Worm (Caenorhabditis elegans): Measurements from ENCODE around the gene hum-8.

The hum-8 gene

DNA sequence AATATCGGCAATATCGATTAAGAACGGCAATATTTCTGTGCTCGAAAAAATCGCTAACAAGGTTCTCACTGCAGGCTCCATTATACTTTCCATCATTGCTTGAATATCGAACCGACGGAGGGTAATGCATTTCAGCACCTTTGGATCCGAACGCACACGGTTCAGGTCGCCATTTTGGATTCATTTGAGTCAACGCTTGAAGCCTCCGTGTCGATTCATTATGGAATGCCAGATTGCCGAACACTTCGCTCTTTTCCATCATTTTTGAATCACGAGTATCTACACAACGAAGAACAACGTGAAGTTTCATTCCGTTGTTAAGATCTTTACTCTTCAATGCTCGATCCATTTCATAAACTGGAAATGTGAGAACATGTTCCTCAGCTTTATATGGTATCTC is 18.2 kb downstream of the hum-8 start:
- TF ChIP-seq nfya-1 (tag; optimal IDR thresholded peaks at IDR 0.05; ENCODE audit: insufficient read depth) (no peak), aly-2 (tag; optimal IDR thresholded peaks at IDR 0.05) (no peak), ceh-16 (tag; optimal IDR thresholded peaks at IDR 0.05) (no peak)

ce11 chrIV:420686-421085 is 19.7 kb downstream of the hum-8 start:
- no peak for TF ChIP-seq zag-1 (tag; optimal IDR thresholded peaks at IDR 0.05)

DNA sequence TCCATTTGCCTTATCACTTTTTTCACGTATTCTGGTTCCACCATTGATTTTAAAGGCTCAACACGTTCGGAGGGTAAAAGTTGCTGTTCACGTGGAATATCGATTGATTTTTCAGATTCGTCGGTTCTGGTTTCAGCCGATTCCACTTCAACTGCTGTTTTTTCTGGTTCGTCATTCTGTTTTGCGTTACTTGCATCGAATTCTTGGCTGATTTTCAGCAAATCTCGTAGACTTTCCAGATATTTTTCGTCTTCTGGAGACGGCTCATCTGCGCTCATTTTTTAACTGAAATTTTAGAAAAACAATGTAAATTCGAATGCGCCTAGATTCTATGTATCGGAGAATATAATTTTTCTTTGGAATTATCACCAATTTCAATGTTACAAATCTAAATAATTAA is 20.7 kb downstream of the hum-8 start, which contains the start of gene eri-1:
Gene eri-1, minus strand, starts transcription at position 285 of the 400 bp plus-strand sequence.
- TF ChIP-seq ceh-16 (tag; optimal IDR thresholded peaks at IDR 0.05) (no peak), ceh-28 (tag; optimal IDR thresholded peaks at IDR 0.05) (peak; percentile 21)

DNA sequence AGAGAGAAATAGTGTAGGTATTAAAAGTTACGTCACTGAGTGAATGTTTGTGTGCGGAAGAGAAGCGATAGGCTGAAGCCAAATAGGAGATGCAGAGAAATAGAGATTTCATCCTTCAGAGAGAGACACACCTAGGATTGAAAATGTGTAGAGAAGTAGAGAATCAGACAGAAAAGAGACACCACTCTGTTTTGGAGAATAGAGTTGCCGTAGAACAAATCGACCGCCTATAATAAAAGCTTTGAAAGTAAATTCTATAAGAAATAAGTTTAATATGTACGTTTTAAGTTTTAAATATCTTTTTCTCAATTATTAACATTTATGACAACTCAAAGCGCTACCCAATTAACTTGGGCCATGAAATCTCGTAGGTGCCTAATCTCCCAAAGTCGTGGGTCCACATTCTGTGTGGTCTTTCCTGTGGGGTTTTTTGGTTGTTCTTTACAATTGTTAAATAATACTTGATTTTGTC is 29.9 kb downstream of the hum-8 start, which contains the start of gene T07A9.12:
Gene T07A9.12, plus strand, starts transcription at position 448 of the 472 bp plus-strand sequence.
- TF ChIP-seq fkh-10 (GFP tag; optimal IDR thresholded peaks at IDR 0.05) (no peak), ceh-82 (tag; optimal IDR thresholded peaks at IDR 0.05) (no peak), mdl-1 (tag; optimal IDR thresholded peaks at IDR 0.05) (no peak), pha-4 (tag; optimal IDR thresholded peaks at IDR 0.05) (peak; percentile 93), lin-39 (tag; optimal IDR thresholded peaks at IDR 0.05) (no peak), nfya-1 (tag; optimal IDR thresholded peaks at IDR 0.05; ENCODE audit: insufficient read depth) (peak; percentile 76), lin-15B (tag; optimal IDR thresholded peaks at IDR 0.05) (peak; percentile 56), zag-1 (tag; optimal IDR thresholded peaks at IDR 0.05) (no peak), nhr-11 (tag; optimal IDR thresholded peaks at IDR 0.05) (no peak), elt-2 (tag; optimal IDR thresholded peaks at IDR 0.05) (peak; percentile 73), nhr-237 (tag; optimal IDR thresholded peaks at IDR 0.05) (no peak), mml-1 (tag; optimal IDR thresholded peaks at IDR 0.05) (no peak), sea-2 (GFP tag; optimal IDR thresholded peaks at IDR 0.05) (no peak), hmg-11 (tag; optimal IDR thresholded peaks at IDR 0.05) (peak; percentile 59), snpc-4 (tag; optimal IDR thresholded peaks at IDR 0.05) (peak; percentile 11), pqm-1 (tag; optimal IDR thresholded peaks at IDR 0.05) (peak; percentile 58), fos-1 (tag; optimal IDR thresholded peaks at IDR 0.05) (no peak), elt-3 (tag; optimal IDR thresholded peaks at IDR 0.05) (no peak), nhr-76 (tag; optimal IDR thresholded peaks at IDR 0.05) (no peak), daf-12 (tag; optimal IDR thresholded peaks at IDR 0.05) (no peak), nhr-12 (tag; optimal IDR thresholded peaks at IDR 0.05) (no peak), unc-62 (GFP tag; optimal IDR thresholded peaks at IDR 0.05) (no peak), skn-1 (tag; optimal IDR thresholded peaks at IDR 0.05) (peak; percentile 79), jun-1 (tag; optimal IDR thresholded peaks at IDR 0.05) (peak; percentile 65), eor-1 (tag; optimal IDR thresholded peaks at IDR 0.05) (no peak), elt-1 (tag; optimal IDR thresholded peaks at IDR 0.05) (no peak), lsy-12 (tag; optimal IDR thresholded peaks at IDR 0.05) (peak; percentile 43), nhr-43 (tag; optimal IDR thresholded peaks at IDR 0.05; ENCODE audit: poor library complexity, severe bottlenecking) (peak; percentile 68), R02D3.7 (tag; optimal IDR thresholded peaks at IDR 0.05) (peak; percentile 47), nhr-67 (tag; optimal IDR thresholded peaks at IDR 0.05) (no peak), egl-27 (tag; optimal IDR thresholded peaks at IDR 0.05) (no peak), ceh-28 (tag; optimal IDR thresholded peaks at IDR 0.05) (peak; percentile 20), nhr-23 (tag; optimal IDR thresholded peaks at IDR 0.05) (peak; percentile 81), ztf-4 (tag; optimal IDR thresholded peaks at IDR 0.05) (no peak), ama-1 (optimal IDR thresholded peaks at IDR 0.05) (no peak), ZK546.5 (tag; optimal IDR thresholded peaks at IDR 0.05) (no peak), tbx-2 (tag; optimal IDR thresholded peaks at IDR 0.05) (no peak), nhr-77 (tag; optimal IDR thresholded peaks at IDR 0.05) (peak; percentile 13), nhr-25 (tag; optimal IDR thresholded peaks at IDR 0.05) (peak; percentile 53), egl-5 (tag; optimal IDR thresholded peaks at IDR 0.05) (no peak), ztf-11 (tag; optimal IDR thresholded peaks at IDR 0.05) (no peak)
